Worm (Caenorhabditis elegans) whole organism, midembryonic: Measurements from ENCODE around the gene nhr-50.

Experiments used
- T22C8.4 ChIP-seq: fragments of 200-800 bp; sonication (Bioruptor generic); IDR thresholded peaks from 2 replicates; pipeline ENCODE4 v1.3.6; 2022; ENCODE audit warnings: missing genetic modification characterization, missing compliant biosample characterization
- cog-1 ChIP-seq: sonication (generic microtip); optimal IDR thresholded peaks from 2 replicates; lab custom pipeline; 2016; ENCODE audit warnings: missing genetic modification characterization, missing compliant biosample characterization
- flt-1 ChIP-seq: fragments of 200-800 bp; sonication (Bioruptor generic); IDR thresholded peaks from 2 replicates; pipeline ENCODE4 v1.3.6; 2022; ENCODE audit warnings: missing genetic modification characterization, missing compliant biosample characterization
- klf-2 ChIP-seq: fragments of 200-800 bp; sonication (Bioruptor generic); conservative IDR thresholded peaks from 2 replicates; pipeline ENCODE4 v1.3.6; 2022; ENCODE audit warnings: missing genetic modification reagents, missing genetic modification characterization, missing compliant biosample characterization
- med-1 ChIP-seq: sonication (generic microtip); optimal IDR thresholded peaks from 2 replicates; lab custom pipeline; 2017; ENCODE audit warnings: missing genetic modification characterization, mild to moderate bottlenecking, missing compliant biosample characterization, antibody characterized with exemption, missing genetic modification reagents; ENCODE audit not compliant: insufficient read depth
- ref-1 ChIP-seq: fragments of 200-800 bp; sonication (Bioruptor generic); conservative IDR thresholded peaks from 2 replicates; pipeline ENCODE4 v1.3.6; 2022; ENCODE audit warnings: missing genetic modification reagents, missing genetic modification characterization, missing compliant biosample characterization
- tab-1 ChIP-seq: fragments of 200-800 bp; sonication (Bioruptor generic); IDR thresholded peaks from 2 replicates; pipeline ENCODE4 v1.3.6; 2022; ENCODE audit warnings: missing genetic modification characterization, missing compliant biosample characterization
- ztf-23 ChIP-seq: fragments of 200-800 bp; sonication (Bioruptor generic); IDR thresholded peaks from 2 replicates; pipeline ENCODE4 v1.3.6; 2022; ENCODE audit warnings: missing genetic modification reagents, missing genetic modification characterization, missing compliant biosample characterization
- ztf-29 ChIP-seq: fragments of 200-800 bp; sonication (Bioruptor generic); IDR thresholded peaks from 2 replicates; pipeline ENCODE4 v1.3.6; 2022; ENCODE audit warnings: missing genetic modification reagents, missing genetic modification characterization, missing compliant biosample characterization

ce11 chrV:15955497-15955896 is 44.9 kb downstream of the nhr-50 start, which contains the start of gene srh-186:
- TF ChIP-seq ref-1 (GFP tag; lab: Robert Waterston, UW) (no peak), med-1 (no peak), flt-1 (GFP tag; lab: Robert Waterston, UW) (no peak), T22C8.4 (GFP tag; lab: Robert Waterston, UW) (no peak), ztf-23 (no peak), cog-1 (tag; lab: Kevin White, UChicago) (no peak), tab-1 (GFP tag; lab: Robert Waterston, UW) (no peak), klf-2 (GFP tag; lab: Robert Waterston, UW) (no peak), ztf-29 (no peak)
